Worm (Caenorhabditis elegans) whole organism, mixed stage, embryonic: ENCODE results near the gene Y54F10BM.23.
A peak's percentile ranks its signal among the peaks of the same experiment; 100 is the strongest.

Source experiments
- bed-3 ChIP-seq: fragments of 200-800 bp; sonication (Bioruptor generic); optimal IDR thresholded peaks from 3 replicates; lab custom pipeline; 2018; ENCODE audit warnings: mild to moderate bottlenecking, missing genetic modification characterization, moderate library complexity, missing compliant biosample characterization
- blmp-1 ChIP-seq: fragments of 150-350 bp; optimal IDR thresholded peaks from 2 replicates; lab custom pipeline; 2014; ENCODE audit warnings: missing biosample characterization, missing genetic modification characterization
- ceh-39 ChIP-seq: fragments of 150-350 bp; optimal IDR thresholded peaks from 2 replicates; lab custom pipeline; 2014; ENCODE audit warnings: missing biosample characterization, missing genetic modification characterization
- ceh-83 ChIP-seq: fragments of 200-800 bp; sonication (Bioruptor generic); optimal IDR thresholded peaks from 2 replicates; lab custom pipeline; 2018; ENCODE audit warnings: mild to moderate bottlenecking, missing genetic modification characterization, missing compliant biosample characterization
- ces-1 ChIP-seq: fragments of 150-350 bp; optimal IDR thresholded peaks from 2 replicates; lab custom pipeline; 2014; ENCODE audit warnings: missing biosample characterization, missing genetic modification reagents, missing genetic modification characterization
- cnd-1 ChIP-seq: fragments of 200-800 bp; sonication (Bioruptor generic); optimal IDR thresholded peaks from 2 replicates; lab custom pipeline; 2018; ENCODE audit warnings: mild to moderate bottlenecking, missing genetic modification characterization, missing compliant biosample characterization
- drap-1 ChIP-seq: fragments of 200-800 bp; sonication (Bioruptor generic); optimal IDR thresholded peaks from 3 replicates; lab custom pipeline; 2018; ENCODE audit warnings: mild to moderate bottlenecking, missing genetic modification characterization, missing compliant biosample characterization
- elt-1 ChIP-seq: sonication (generic microtip); optimal IDR thresholded peaks from 2 replicates; lab custom pipeline; 2017; ENCODE audit warnings: missing genetic modification characterization, mild to moderate bottlenecking, missing compliant biosample characterization, antibody characterized with exemption, moderate library complexity, borderline replicate concordance; ENCODE audit not compliant: insufficient read depth
- elt-3 ChIP-seq: fragments of 150-350 bp; optimal IDR thresholded peaks from 2 replicates; lab custom pipeline; 2014; ENCODE audit warnings: missing biosample characterization, missing genetic modification characterization
- ham-2 ChIP-seq: fragments of 200-800 bp; sonication (Bioruptor generic); optimal IDR thresholded peaks from 2 replicates; lab custom pipeline; 2018; ENCODE audit warnings: mild to moderate bottlenecking, missing genetic modification characterization, missing compliant biosample characterization
- hlh-1 ChIP-seq: fragments of 150-350 bp; optimal IDR thresholded peaks from 2 replicates; lab custom pipeline; 2014; ENCODE audit warnings: missing biosample characterization, missing genetic modification reagents, missing genetic modification characterization
- lin-13 ChIP-seq: fragments of 150-350 bp; optimal IDR thresholded peaks from 2 replicates; lab custom pipeline; 2014; ENCODE audit warnings: missing biosample characterization, missing genetic modification characterization
- lin-32 ChIP-seq: fragments of 200-800 bp; sonication (Bioruptor generic); optimal IDR thresholded peaks from 2 replicates; lab custom pipeline; 2018; ENCODE audit warnings: mild to moderate bottlenecking, missing genetic modification characterization, missing compliant biosample characterization
- lsy-2 ChIP-seq: fragments of 150-350 bp; optimal IDR thresholded peaks from 2 replicates; lab custom pipeline; 2014; ENCODE audit warnings: missing biosample characterization, missing genetic modification characterization
- mab-5 ChIP-seq: fragments of 150-350 bp; optimal IDR thresholded peaks from 2 replicates; lab custom pipeline; 2014; ENCODE audit warnings: missing biosample characterization, missing genetic modification characterization
- mep-1 ChIP-seq: fragments of 150-350 bp; optimal IDR thresholded peaks from 2 replicates; lab custom pipeline; 2017; ENCODE audit warnings: missing biosample characterization, missing genetic modification reagents, missing genetic modification characterization, inconsistent platforms
- mls-2 ChIP-seq: sonication (generic microtip); optimal IDR thresholded peaks from 2 replicates; lab custom pipeline; 2016; ENCODE audit warnings: mild to moderate bottlenecking, missing genetic modification characterization, moderate library complexity, missing compliant biosample characterization
- nhr-12 ChIP-seq: fragments of 150-350 bp; optimal IDR thresholded peaks from 2 replicates; lab custom pipeline; 2014; ENCODE audit warnings: missing biosample characterization, missing genetic modification characterization
- nhr-2 ChIP-seq: fragments of 150-350 bp; optimal IDR thresholded peaks from 2 replicates; lab custom pipeline; 2014; ENCODE audit warnings: missing biosample characterization, missing genetic modification characterization
- nhr-237 ChIP-seq: fragments of 150-350 bp; optimal IDR thresholded peaks from 2 replicates; lab custom pipeline; 2014; ENCODE audit warnings: missing biosample characterization, missing genetic modification characterization
- nhr-28 ChIP-seq: fragments of 150-350 bp; optimal IDR thresholded peaks from 2 replicates; lab custom pipeline; 2014; ENCODE audit warnings: missing biosample characterization, missing genetic modification characterization
- pha-4 ChIP-seq: fragments of 150-350 bp; optimal IDR thresholded peaks from 2 replicates; lab custom pipeline; 2018; ENCODE audit warnings: missing biosample characterization, missing genetic modification reagents, missing genetic modification characterization
- sem-2 ChIP-seq: fragments of 200-800 bp; sonication (Bioruptor generic); optimal IDR thresholded peaks from 2 replicates; lab custom pipeline; 2018; ENCODE audit warnings: mild to moderate bottlenecking, missing genetic modification characterization, missing compliant biosample characterization
- snpc-4 ChIP-seq: fragments of 150-350 bp; optimal IDR thresholded peaks from 2 replicates; lab custom pipeline; 2014; ENCODE audit warnings: missing biosample characterization, missing genetic modification characterization
- tbx-8 ChIP-seq: fragments of 200-800 bp; sonication (Bioruptor generic); optimal IDR thresholded peaks from 2 replicates; lab custom pipeline; 2018; ENCODE audit warnings: mild to moderate bottlenecking, missing genetic modification characterization, moderate library complexity, missing compliant biosample characterization
- unc-120 ChIP-seq: sonication (generic microtip); optimal IDR thresholded peaks from 2 replicates; lab custom pipeline; 2017; ENCODE audit warnings: missing genetic modification characterization, missing compliant biosample characterization; ENCODE audit not compliant: poor library complexity, severe bottlenecking
- unc-39 ChIP-seq: fragments of 150-350 bp; optimal IDR thresholded peaks from 2 replicates; lab custom pipeline; 2014; ENCODE audit warnings: missing biosample characterization, missing genetic modification characterization
- unc-62 ChIP-seq: fragments of 150-350 bp; optimal IDR thresholded peaks from 2 replicates; lab custom pipeline; 2014; ENCODE audit warnings: missing biosample characterization, missing genetic modification reagents, missing genetic modification characterization
- zip-8 ChIP-seq: fragments of 150-350 bp; optimal IDR thresholded peaks from 2 replicates; lab custom pipeline; 2014; ENCODE audit warnings: missing biosample characterization, missing genetic modification characterization
- ztf-11 ChIP-seq: fragments of 150-350 bp; optimal IDR thresholded peaks from 2 replicates; lab custom pipeline; 2014; ENCODE audit warnings: missing biosample characterization, missing genetic modification characterization

The Y54F10BM.23 gene

ce11 chrIII:2313985-2314494, 34.7 kb upstream of the Y54F10BM.23 start, which contains the start of the genes fbxa-66 and iffb-1:
fbxa-66 (minus strand) TSS chrIII:2314035.
iffb-1 (plus strand) TSS chrIII:2314436.
- TF ChIP-seq zip-8 (tag; lab: Kevin White, UChicago) (no peak), snpc-4 (no peak), bed-3 (GFP tag; lab: Kevin White, UChicago) (no peak), ces-1 (peak; percentile 44)
- TF ChIP-seq, all 35 proteins: peak for 1

ce11 chrIII:2310996-2311395, 31.6 kb upstream of the Y54F10BM.23 start:
- TF ChIP-seq sem-2 (GFP tag; lab: Kevin White, UChicago) (no peak), cnd-1 (no peak), blmp-1 (tag; lab: Kevin White, UChicago) (no peak), unc-62 (no peak), unc-39 (tag; lab: Kevin White, UChicago) (no peak), mls-2 (tag; lab: Kevin White, UChicago) (no peak), tbx-8 (GFP tag; lab: Kevin White, UChicago) (no peak), ceh-39 (no peak), nhr-12 (tag; lab: Kevin White, UChicago) (no peak), snpc-4 (no peak), mep-1 (tag; lab: Kevin White, UChicago) (no peak), nhr-28 (tag; lab: Kevin White, UChicago) (no peak)

- TF ChIP-seq cnd-1 (no peak), mep-1 (tag; lab: Kevin White, UChicago) (no peak), ceh-83 (GFP tag; lab: Kevin White, UChicago) (no peak), sem-2 (GFP tag; lab: Kevin White, UChicago) (no peak), lsy-2 (tag; lab: Kevin White, UChicago) (no peak), nhr-237 (tag; lab: Kevin White, UChicago) (no peak), unc-62 (no peak), hlh-1 (tag; lab: Kevin White, UChicago) (no peak), bed-3 (GFP tag; lab: Kevin White, UChicago) (no peak), ces-1 (no peak), ham-2 (no peak), nhr-12 (tag; lab: Kevin White, UChicago) (no peak), zip-8 (tag; lab: Kevin White, UChicago) (no peak)
Observed at ce11 chrIII:2308026-2308425, 28.7 kb upstream of the Y54F10BM.23 start, which contains the start of the genes fbxa-1 and Y54F10BM.20. fbxa-1 (minus strand) TSS chrIII:2308126. Y54F10BM.20 (plus strand) TSS chrIII:2308256.

ce11 chrIII:2304867-2305266, 25.5 kb upstream of the Y54F10BM.23 start, which contains the start of gene Y54F10BM.9:
Y54F10BM.9 (minus strand) TSS chrIII:2304927.
- TF ChIP-seq hlh-1 (tag; lab: Kevin White, UChicago) (no peak), mab-5 (tag; lab: Kevin White, UChicago) (no peak), lin-32 (GFP tag; lab: Kevin White, UChicago) (peak; percentile 76), nhr-2 (peak; percentile 25), lin-13 (tag; lab: Kevin White, UChicago) (peak; percentile 56), mep-1 (tag; lab: Kevin White, UChicago) (peak; percentile 36), snpc-4 (no peak), mls-2 (tag; lab: Kevin White, UChicago) (peak; percentile 18), ceh-83 (GFP tag; lab: Kevin White, UChicago) (no peak), cnd-1 (peak; percentile 88), pha-4 (tag; lab: Kevin White, UChicago) (peak; percentile 31), nhr-12 (tag; lab: Kevin White, UChicago) (no peak), ham-2 (peak; percentile 30), lsy-2 (tag; lab: Kevin White, UChicago) (peak; percentile 0), ces-1 (peak; percentile 67), unc-39 (tag; lab: Kevin White, UChicago) (peak; percentile 32), blmp-1 (tag; lab: Kevin White, UChicago) (no peak)
- TF ChIP-seq, all 35 proteins: peak for 11

- no peak for TF ChIP-seq mep-1 (tag; lab: Kevin White, UChicago)
- TF ChIP-seq nhr-2 = no peak
- TF ChIP-seq lin-32 (GFP tag; lab: Kevin White, UChicago) = no peak
- TF ChIP-seq unc-39 (tag; lab: Kevin White, UChicago) = no peak
- no peak for TF ChIP-seq cnd-1
- TF ChIP-seq ztf-11 (tag; lab: Kevin White, UChicago) = no peak
- TF ChIP-seq ceh-83 (GFP tag; lab: Kevin White, UChicago) = no peak
- TF ChIP-seq elt-3 (tag; lab: Kevin White, UChicago) = no peak
- TF ChIP-seq unc-120 = no peak
- no peak for TF ChIP-seq sem-2 (GFP tag; lab: Kevin White, UChicago)
- TF ChIP-seq nhr-28 (tag; lab: Kevin White, UChicago) = no peak
- TF ChIP-seq elt-1 (tag; lab: Kevin White, UChicago) = no peak
- TF ChIP-seq zip-8 (tag; lab: Kevin White, UChicago) = no peak
- TF ChIP-seq drap-1 (GFP tag; lab: Kevin White, UChicago) = no peak
Observed at ce11 chrIII:2304149-2304548, 24.8 kb upstream of the Y54F10BM.23 start.
